Worm (Caenorhabditis elegans) whole organism, young adult: ENCODE measurements around the gene suex-1.

Experiments used
- B0261.1 ChIP-seq: sonication (generic microtip); optimal IDR thresholded peaks from 2 replicates; lab custom pipeline; 2016; ENCODE audit warnings: mild to moderate bottlenecking, missing genetic modification characterization, moderate library complexity, missing compliant biosample characterization
- F37B4.10 ChIP-seq: fragments of 200-800 bp; sonication (Bioruptor generic); IDR thresholded peaks from 2 replicates; pipeline ENCODE4 v1.3.6; 2022; ENCODE audit warnings: missing genetic modification characterization, missing compliant biosample characterization
- F57A8.1 ChIP-seq: fragments of 200-800 bp; sonication (Bioruptor generic); optimal IDR thresholded peaks from 2 replicates; lab custom pipeline; 2018; ENCODE audit warnings: mild to moderate bottlenecking, missing genetic modification characterization, moderate library complexity, missing compliant biosample characterization
- Y56A3A.18 ChIP-seq: fragments of 200-800 bp; sonication (Bioruptor generic); IDR thresholded peaks from 2 replicates; pipeline ENCODE4 v1.3.6; 2022; ENCODE audit warnings: missing genetic modification reagents, missing genetic modification characterization, missing compliant biosample characterization
- ceh-58 ChIP-seq: fragments of 200-800 bp; sonication (Bioruptor generic); IDR thresholded peaks from 2 replicates; pipeline ENCODE4 v1.3.6; 2022; ENCODE audit warnings: missing genetic modification characterization, missing compliant biosample characterization
- ceh-79 ChIP-seq: sonication (generic microtip); optimal IDR thresholded peaks from 2 replicates; lab custom pipeline; 2017; ENCODE audit warnings: mild to moderate bottlenecking, missing genetic modification characterization, missing compliant biosample characterization
- efl-1 ChIP-seq: fragments of 150-350 bp; optimal IDR thresholded peaks from 2 replicates; lab custom pipeline; 2014; ENCODE audit warnings: missing biosample characterization, missing genetic modification reagents, missing genetic modification characterization
- him-1 ChIP-seq: sonication (generic microtip); optimal IDR thresholded peaks from 2 replicates; lab custom pipeline; 2016; ENCODE audit warnings: missing genotype, missing genetic modification reagents, missing genetic modification characterization, missing compliant biosample characterization
- xnd-1 ChIP-seq: sonication (generic microtip); optimal IDR thresholded peaks from 2 replicates; lab custom pipeline; 2016; ENCODE audit warnings: missing genotype, missing genetic modification reagents, missing genetic modification characterization, missing compliant biosample characterization
- zim-3 ChIP-seq: sonication (generic microtip); optimal IDR thresholded peaks from 2 replicates; lab custom pipeline; 2017; ENCODE audit warnings: mild to moderate bottlenecking, missing genetic modification characterization, moderate library complexity, missing compliant biosample characterization
- ztf-26 ChIP-seq: sonication (generic microtip); optimal IDR thresholded peaks from 2 replicates; lab custom pipeline; 2017; ENCODE audit warnings: missing genetic modification characterization, missing compliant biosample characterization

DNA sequence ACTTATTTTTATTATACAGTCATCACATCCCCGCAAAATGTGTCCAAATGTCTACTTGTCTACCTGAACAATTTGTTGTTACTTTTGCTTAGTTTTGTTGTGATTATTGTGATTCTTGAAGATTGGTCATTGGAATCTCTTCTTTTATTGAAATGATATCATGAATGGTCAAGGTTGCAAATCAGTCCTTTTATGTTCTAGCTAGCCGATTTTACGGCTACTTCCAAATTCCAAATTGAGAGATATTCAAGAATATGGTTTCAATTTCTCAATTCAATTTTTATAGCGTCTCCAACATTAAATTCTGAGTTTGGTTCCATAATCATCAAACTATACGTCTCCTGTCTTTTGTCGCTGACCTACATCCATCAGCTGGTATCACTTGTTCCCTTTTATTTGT is 46.8 kb downstream of the suex-1 start:
- TF ChIP-seq him-1 (tag; lab: Kevin White, UChicago) (no peak), Y56A3A.18 (GFP tag; lab: Robert Waterston, UW) (no peak), F37B4.10 (GFP tag; lab: Robert Waterston, UW) (no peak), B0261.1 (tag; lab: Kevin White, UChicago) (no peak), ceh-79 (tag; lab: Kevin White, UChicago) (no peak), xnd-1 (tag; lab: Kevin White, UChicago) (no peak), zim-3 (tag; lab: Kevin White, UChicago) (no peak), efl-1 (GFP tag; lab: Kevin White, UChicago) (no peak), ceh-58 (GFP tag; lab: Robert Waterston, UW) (no peak), F57A8.1 (GFP tag; lab: Kevin White, UChicago) (no peak), ztf-26 (tag; lab: Kevin White, UChicago) (no peak)
